Fruit fly (Drosophila melanogaster) whole organism, embryonic: ENCODE data around the gene mei-P22.

ENCODE experiments used
- Antp ChIP-seq: fragments of 200-800 bp; sonication (Bioruptor generic); optimal IDR thresholded peaks from 3 replicates; lab custom pipeline; 2016; ENCODE audit warnings: missing biosample characterization, missing genetic modification characterization
- CG10147 ChIP-seq: fragments of 200-800 bp; sonication (Bioruptor generic); optimal IDR thresholded peaks from 2 replicates; lab custom pipeline; 2019; ENCODE audit warnings: missing biosample characterization, mild to moderate bottlenecking, missing genetic modification characterization, moderate library complexity
- CG10321 ChIP-seq: fragments of 200-800 bp; sonication (Bioruptor generic); IDR thresholded peaks from 2 replicates; pipeline ENCODE4 v1.3.6; 2022; ENCODE audit warnings: missing biosample characterization, missing genetic modification characterization
- CG10654 ChIP-seq: fragments of 200-800 bp; sonication (Bioruptor generic); optimal IDR thresholded peaks from 2 replicates; lab custom pipeline; 2016; ENCODE audit warnings: missing biosample characterization, missing genetic modification characterization
- CG12299 ChIP-seq: fragments of 200-800 bp; sonication (Bioruptor generic); optimal IDR thresholded peaks from 2 replicates; lab custom pipeline; 2018; ENCODE audit warnings: missing biosample characterization, mild to moderate bottlenecking, missing genetic modification characterization
- CG13296 ChIP-seq: fragments of 200-800 bp; sonication (Bioruptor generic); optimal IDR thresholded peaks from 3 replicates; lab custom pipeline; 2018; ENCODE audit warnings: missing biosample characterization, mild to moderate bottlenecking, missing genetic modification characterization
- CG14050 ChIP-seq: fragments of 200-800 bp; sonication (Bioruptor generic); IDR thresholded peaks from 3 replicates; pipeline ENCODE4 v1.3.6; 2022; ENCODE audit warnings: missing biosample characterization, missing genetic modification characterization
- CG17328 ChIP-seq: fragments of 200-800 bp; sonication (Bioruptor generic); IDR thresholded peaks from 2 replicates; pipeline ENCODE4 v1.3.6; 2022; ENCODE audit warnings: missing biosample characterization, missing genetic modification characterization
- CG17359 ChIP-seq: fragments of 200-800 bp; sonication (Bioruptor generic); optimal IDR thresholded peaks from 3 replicates; lab custom pipeline; 2018; ENCODE audit warnings: missing biosample characterization, mild to moderate bottlenecking, missing genetic modification characterization, moderate library complexity
- CG17912 ChIP-seq: fragments of 200-800 bp; sonication (Bioruptor generic); optimal IDR thresholded peaks from 2 replicates; lab custom pipeline; 2018; ENCODE audit warnings: missing biosample characterization, mild to moderate bottlenecking, missing genetic modification characterization
- CG18599 ChIP-seq: fragments of 200-800 bp; sonication (Bioruptor generic); optimal IDR thresholded peaks from 3 replicates; lab custom pipeline; 2017; ENCODE audit warnings: missing biosample characterization, missing genetic modification characterization, mild to moderate bottlenecking, moderate library complexity, missing genetic modification reagents
- CG2678 ChIP-seq: fragments of 200-800 bp; sonication (Bioruptor generic); optimal IDR thresholded peaks from 3 replicates; lab custom pipeline; 2019; ENCODE audit warnings: missing biosample characterization, mild to moderate bottlenecking, missing genetic modification characterization, moderate library complexity
- CG30403 ChIP-seq: fragments of 200-800 bp; sonication (Bioruptor generic); optimal IDR thresholded peaks from 3 replicates; lab custom pipeline; 2016; ENCODE audit warnings: missing biosample characterization, missing genetic modification characterization
- CG3995 ChIP-seq: fragments of 200-800 bp; sonication (Bioruptor generic); optimal IDR thresholded peaks from 3 replicates; lab custom pipeline; 2016; ENCODE audit warnings: missing biosample characterization, missing genetic modification characterization
- CG4424 ChIP-seq: fragments of 200-800 bp; sonication (Bioruptor generic); optimal IDR thresholded peaks from 3 replicates; lab custom pipeline; 2016; ENCODE audit warnings: missing biosample characterization, missing genetic modification characterization
- CG6272 ChIP-seq: fragments of 200-800 bp; sonication (Bioruptor generic); IDR thresholded peaks from 2 replicates; pipeline ENCODE4 v1.3.6; 2022; ENCODE audit warnings: missing biosample characterization, missing genetic modification characterization
- CG6791 ChIP-seq: fragments of 200-800 bp; sonication (Bioruptor generic); IDR thresholded peaks from 3 replicates; pipeline ENCODE4 v1.3.6; 2022; ENCODE audit warnings: missing biosample characterization, missing genetic modification characterization; ENCODE audit not compliant: partially characterized antibody
- CG7357 ChIP-seq: fragments of 200-800 bp; sonication (Bioruptor generic); IDR thresholded peaks from 3 replicates; pipeline ENCODE4 v1.3.6; 2022; ENCODE audit warnings: missing biosample characterization, missing genetic modification characterization
- CG7987 ChIP-seq: fragments of 200-800 bp; sonication (Bioruptor generic); optimal IDR thresholded peaks from 2 replicates; lab custom pipeline; 2018; ENCODE audit warnings: missing biosample characterization, mild to moderate bottlenecking, missing genetic modification characterization, moderate library complexity
- CG8359 ChIP-seq: fragments of 200-800 bp; sonication (Bioruptor generic); optimal IDR thresholded peaks from 2 replicates; lab custom pipeline; 2017; ENCODE audit warnings: missing biosample characterization, mild to moderate bottlenecking, missing genetic modification characterization, borderline replicate concordance
- CG8478 ChIP-seq: fragments of >200 bp; optimal IDR thresholded peaks from 2 replicates; lab custom pipeline; 2018
- CG9437 ChIP-seq: fragments of 200-800 bp; sonication (Bioruptor generic); optimal IDR thresholded peaks from 2 replicates; lab custom pipeline; 2018; ENCODE audit warnings: missing biosample characterization, mild to moderate bottlenecking, missing genetic modification characterization
- CoRest ChIP-seq: fragments of 200-800 bp; sonication (Bioruptor generic); optimal IDR thresholded peaks from 3 replicates; lab custom pipeline; 2018; ENCODE audit warnings: missing biosample characterization, mild to moderate bottlenecking, missing genetic modification characterization, moderate library complexity
- CrebB ChIP-seq: fragments of 200-800 bp; sonication (Bioruptor generic); optimal IDR thresholded peaks from 3 replicates; lab custom pipeline; 2018; ENCODE audit warnings: missing biosample characterization, mild to moderate bottlenecking, missing genetic modification characterization
- D19A ChIP-seq: fragments of 200-800 bp; optimal IDR thresholded peaks from 3 replicates; lab custom pipeline; 2019; ENCODE audit warnings: missing biosample characterization, mild to moderate bottlenecking, missing genetic modification characterization, moderate library complexity
- Gug ChIP-seq: fragments of 200-800 bp; sonication (Bioruptor generic); IDR thresholded peaks from 4 replicates; pipeline ENCODE4 v1.3.6; 2022; ENCODE audit warnings: missing biosample characterization, missing genetic modification characterization
- Hand ChIP-seq: fragments of 200-800 bp; sonication (Bioruptor generic); optimal IDR thresholded peaks from 2 replicates; lab custom pipeline; 2017; ENCODE audit warnings: mild to moderate bottlenecking, missing biosample characterization, missing genetic modification reagents, missing genetic modification characterization
- Hr51 ChIP-seq, 2 experiments: fragments of 200-800 bp; sonication (Bioruptor generic); optimal IDR thresholded peaks; 2 replicates in 1 of 2; 3 replicates in 1 of 2; lab custom pipeline; 2016 to 2018; ENCODE audit warnings: missing biosample characterization in 2 of 2, missing genetic modification characterization in 2 of 2, mild to moderate bottlenecking in 1 of 2, moderate library complexity in 1 of 2
- Hsf ChIP-seq: fragments of 200-800 bp; sonication (Bioruptor generic); optimal IDR thresholded peaks from 3 replicates; lab custom pipeline; 2016; ENCODE audit warnings: missing biosample characterization, missing genetic modification characterization
- Nf-YC ChIP-seq: fragments of 200-800 bp; optimal IDR thresholded peaks from 3 replicates; lab custom pipeline; 2019; ENCODE audit warnings: missing biosample characterization, mild to moderate bottlenecking, missing genetic modification characterization, moderate library complexity
- Ptx1 ChIP-seq: fragments of 200-800 bp; sonication (Bioruptor generic); IDR thresholded peaks from 2 replicates; pipeline ENCODE4 v1.3.6; 2022; ENCODE audit warnings: missing biosample characterization, missing genetic modification characterization
- Sry-δ ChIP-seq: fragments of 200-800 bp; sonication (Bioruptor generic); optimal IDR thresholded peaks from 2 replicates; lab custom pipeline; 2016; ENCODE audit warnings: missing biosample characterization, missing genetic modification characterization
- Xbp1 ChIP-seq: fragments of 200-800 bp; sonication (Bioruptor generic); optimal IDR thresholded peaks from 3 replicates; lab custom pipeline; 2016; ENCODE audit warnings: missing biosample characterization, mild to moderate bottlenecking, missing genetic modification characterization
- abd-A ChIP-seq: fragments of 200-800 bp; sonication (Bioruptor generic); optimal IDR thresholded peaks from 3 replicates; lab custom pipeline; 2019; ENCODE audit warnings: missing biosample characterization, mild to moderate bottlenecking, missing genetic modification characterization, moderate library complexity
- ac ChIP-seq: fragments of 200-800 bp; sonication (Bioruptor generic); optimal IDR thresholded peaks from 3 replicates; lab custom pipeline; 2017; ENCODE audit warnings: missing biosample characterization, mild to moderate bottlenecking, missing genetic modification characterization
- bsh ChIP-seq, 2 experiments: fragments of 200-800 bp; sonication (Bioruptor generic); optimal IDR thresholded peaks; 2 replicates each; lab custom pipeline; 2017 to 2018; ENCODE audit warnings: mild to moderate bottlenecking in 2 of 2, missing biosample characterization in 2 of 2, missing genetic modification characterization in 2 of 2, moderate library complexity in 1 of 2
- dysf ChIP-seq: fragments of 200-800 bp; sonication (Bioruptor generic); IDR thresholded peaks from 3 replicates; pipeline ENCODE4 v1.3.6; 2022; ENCODE audit warnings: missing biosample characterization, missing genetic modification characterization
- fru ChIP-seq: fragments of >200 bp; optimal IDR thresholded peaks from 2 replicates; lab custom pipeline; 2017
- fu2 ChIP-seq: fragments of 200-800 bp; sonication (Bioruptor generic); optimal IDR thresholded peaks from 2 replicates; lab custom pipeline; 2016; ENCODE audit warnings: missing biosample characterization, missing genetic modification characterization
- gro ChIP-seq: fragments of 200-800 bp; sonication (Bioruptor generic); optimal IDR thresholded peaks from 2 replicates; lab custom pipeline; 2016; ENCODE audit warnings: missing biosample characterization, missing genetic modification characterization
- hkb ChIP-seq, 2 experiments: fragments of 200-800 bp in 1 of 2; fragments of >200 bp in 1 of 2; sonication (Bioruptor generic) in 1 of 2; IDR thresholded peaks in 1 of 2; optimal IDR thresholded peaks in 1 of 2; 2 replicates each; pipeline versions ENCODE4 v1.3.6 to Lab custom; 2017 to 2022; ENCODE audit warnings: missing biosample characterization in 1 of 2, missing genetic modification characterization in 1 of 2
- inv ChIP-seq: fragments of 200-800 bp; sonication (Bioruptor generic); IDR thresholded peaks from 2 replicates; pipeline ENCODE4 v1.3.6; 2022; ENCODE audit warnings: missing biosample characterization, missing genetic modification characterization; ENCODE audit not compliant: partially characterized antibody
- jumu ChIP-seq: fragments of 200-800 bp; sonication (Bioruptor generic); optimal IDR thresholded peaks from 3 replicates; lab custom pipeline; 2016; ENCODE audit warnings: missing biosample characterization, missing genetic modification characterization
- klu ChIP-seq: fragments of 200-800 bp; sonication (Bioruptor generic); IDR thresholded peaks from 2 replicates; pipeline ENCODE4 v1.3.6; 2022; ENCODE audit warnings: missing biosample characterization, missing genetic modification characterization
- lmd ChIP-seq: fragments of 200-800 bp; sonication (Bioruptor generic); IDR thresholded peaks from 2 replicates; pipeline ENCODE4 v1.3.6; 2022; ENCODE audit warnings: missing biosample characterization, missing genetic modification characterization
- mam ChIP-seq: fragments of 200-800 bp; sonication (Bioruptor generic); optimal IDR thresholded peaks from 3 replicates; lab custom pipeline; 2016; ENCODE audit warnings: missing biosample characterization, missing genetic modification characterization
- org-1 ChIP-seq: fragments of 200-800 bp; sonication (Bioruptor generic); optimal IDR thresholded peaks from 2 replicates; lab custom pipeline; 2017; ENCODE audit warnings: missing biosample characterization, missing genetic modification characterization
- prd ChIP-seq, 3 experiments: fragments of >200 bp in 2 of 3; fragments of 200-800 bp in 1 of 3; sonication (Bioruptor generic) in 1 of 3; optimal IDR thresholded peaks in 2 of 3; IDR thresholded peaks in 1 of 3; 2 replicates in 2 of 3; 3 replicates in 1 of 3; pipeline versions ENCODE4 v1.3.6 to Lab custom; 2017 to 2022; ENCODE audit warnings: missing biosample characterization in 1 of 3, missing genetic modification characterization in 1 of 3
- stc ChIP-seq: fragments of 200-800 bp; sonication (Bioruptor generic); IDR thresholded peaks from 2 replicates; pipeline ENCODE4 v1.3.6; 2022; ENCODE audit warnings: missing biosample characterization, missing genetic modification characterization
- unpg ChIP-seq: fragments of 200-800 bp; sonication (Bioruptor generic); optimal IDR thresholded peaks from 3 replicates; lab custom pipeline; 2018; ENCODE audit warnings: missing biosample characterization, mild to moderate bottlenecking, missing genetic modification characterization, moderate library complexity

mei-P22 gene

DNA sequence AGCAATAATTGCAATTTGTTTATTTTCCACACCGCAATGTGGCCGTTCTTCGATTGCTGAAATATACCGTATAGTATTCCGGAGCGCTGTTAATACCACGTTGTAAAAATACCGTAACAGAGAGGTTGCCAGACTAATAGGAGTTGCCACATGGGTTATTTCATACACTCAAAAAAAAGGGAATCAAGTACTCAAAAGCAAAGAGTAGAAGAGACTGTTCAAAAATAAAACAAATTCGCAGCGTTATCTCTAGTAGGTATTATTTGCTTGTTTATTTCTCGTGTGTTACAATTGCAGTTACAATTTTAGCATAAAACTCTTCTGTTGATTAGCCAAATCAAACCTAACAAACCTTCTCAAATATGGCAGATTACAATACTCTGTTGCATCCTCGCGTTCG, 6.3 kb downstream of the mei-P22 start, which contains the start of gene MED4 (continued):
- TF ChIP-seq CG13296 (GFP tag; lab: Kevin White, UChicago) (peak; percentile 60), jumu (GFP tag; lab: Kevin White, UChicago) (peak; percentile 82), CG8478 (no peak), CG9437 (peak; percentile 32), CG30403 (GFP tag; lab: Kevin White, UChicago) (peak; percentile 86), fu2 (peak; percentile 88), Antp (GFP tag; lab: Kevin White, UChicago) (peak; percentile 91), CrebB (tag; lab: Kevin White, UChicago) (peak; percentile 79), CG3995 (peak; percentile 29), unpg (GFP tag; lab: Kevin White, UChicago) (peak; percentile 77), dysf (GFP tag; lab: Robert Waterston, UW) (peak; percentile 78), CG10321 (GFP tag; lab: Robert Waterston, UW) (no peak), CG6272 (peak; percentile 54; the same call in 1 of the 2 replicates), Hsf (GFP tag; lab: Kevin White, UChicago) (peak; percentile 89), lmd (GFP tag; lab: Robert Waterston, UW) (peak; percentile 83), Nf-YC (tag; lab: Kevin White, UChicago) (peak; percentile 49), Gug (GFP tag; lab: Robert Waterston, UW) (peak; percentile 64; the same call in 3 of the 4 replicates), klu (GFP tag; lab: Robert Waterston, UW) (peak; percentile 54; the same call in 1 of the 2 replicates), CG7987 (GFP tag; lab: Kevin White, UChicago) (peak; percentile 65), CG7357 (GFP tag; lab: Robert Waterston, UW) (peak; percentile 42; the same call in 1 of the 3 replicates), CG17328 (peak; percentile 73), CG2678 (tag; lab: Kevin White, UChicago) (peak; percentile 77), CG10147 (GFP tag; lab: Kevin White, UChicago) (peak; percentile 70), gro (GFP tag; lab: Kevin White, UChicago) (peak; percentile 89), CG12299 (tag; lab: Kevin White, UChicago) (peak; percentile 69), Xbp1 (GFP tag; lab: Kevin White, UChicago) (peak; percentile 89), CG10654 (GFP tag; lab: Kevin White, UChicago) (peak; percentile 77), ac (peak; percentile 16), Hand (GFP tag; lab: Kevin White, UChicago) (peak; percentile 30), stc (GFP tag; lab: Robert Waterston, UW) (peak; percentile 75), CG14050 (GFP tag; lab: Robert Waterston, UW) (peak; percentile 38; the same call in 1 of the 3 replicates), Ptx1 (GFP tag; lab: Robert Waterston, UW) (peak; percentile 74), CoRest (peak; percentile 79), fru (lab: Kevin White, UChicago) (no peak), hkb (optimal IDR thresholded peaks at IDR 0.05; lab: Kevin White, UChicago) (no peak), hkb (GFP tag; IDR thresholded peaks at IDR 0.05; lab: Robert Waterston, UW) (peak; percentile 83), CG4424 (GFP tag; lab: Kevin White, UChicago) (peak; percentile 83), CG18599 (GFP tag; lab: Kevin White, UChicago) (peak; percentile 84), prd (optimal IDR thresholded peaks at IDR 0.05; lab: Kevin White, UChicago) (no peak), prd (GFP tag; IDR thresholded peaks at IDR 0.05; lab: Robert Waterston, UW) (peak; percentile 80), D19A (peak; percentile 45), CG6791 (GFP tag; lab: Robert Waterston, UW) (no peak), CG17912 (no peak), CG17359 (tag; lab: Kevin White, UChicago) (peak; percentile 69), Hr51 (GFP tag; optimal IDR thresholded peaks at IDR 0.05; lab: Kevin White, UChicago) (peak; percentile 74 to 78), mam (GFP tag; lab: Kevin White, UChicago) (peak; percentile 91), CG8359 (no peak), inv (GFP tag; lab: Robert Waterston, UW) (no peak), abd-A (tag; lab: Kevin White, UChicago) (no peak), org-1 (GFP tag; lab: Kevin White, UChicago) (peak; percentile 61), bsh (GFP tag; optimal IDR thresholded peaks at IDR 0.05; lab: Kevin White, UChicago) (peak; percentile 48 to 71), Sry-δ (GFP tag; lab: Kevin White, UChicago) (peak; percentile 65)
